Worm (Caenorhabditis elegans) whole organism, L4 larva: ENCODE data around the gene rsp-2.

Experiments used
- ama-1 ChIP-seq: fragments of 150-350 bp; optimal IDR thresholded peaks from 2 replicates; lab custom pipeline; 2014; ENCODE audit warnings: inconsistent platforms, mixed read lengths
- ceh-82 ChIP-seq: sonication (generic microtip); optimal IDR thresholded peaks from 2 replicates; lab custom pipeline; 2017; ENCODE audit warnings: missing biosample characterization, missing genetic modification characterization
- cey-2 ChIP-seq: sonication (generic microtip); optimal IDR thresholded peaks from 3 replicates; lab custom pipeline; 2017; ENCODE audit warnings: missing genetic modification characterization, mild to moderate bottlenecking, missing compliant biosample characterization, antibody characterized with exemption, borderline replicate concordance; ENCODE audit not compliant: insufficient read depth
- dmd-8 ChIP-seq: fragments of 200-800 bp; sonication (Bioruptor generic); IDR thresholded peaks from 2 replicates; pipeline ENCODE4 v1.3.6; 2022; ENCODE audit warnings: missing genetic modification characterization, missing compliant biosample characterization
- php-3 ChIP-seq: fragments of 200-800 bp; sonication (Bioruptor generic); IDR thresholded peaks from 2 replicates; pipeline ENCODE4 v1.3.6; 2022; ENCODE audit warnings: missing genetic modification reagents, missing genetic modification characterization, missing compliant biosample characterization
- vab-7 ChIP-seq: fragments of 200-800 bp; sonication (Bioruptor generic); IDR thresholded peaks from 2 replicates; pipeline ENCODE4 v1.3.6; 2022; ENCODE audit warnings: missing genetic modification reagents, missing genetic modification characterization, missing compliant biosample characterization
- zag-1 ChIP-seq: fragments of 150-350 bp; optimal IDR thresholded peaks from 2 replicates; lab custom pipeline; 2014; ENCODE audit warnings: missing biosample characterization, missing genetic modification characterization
- ztf-11 ChIP-seq: fragments of 150-350 bp; optimal IDR thresholded peaks from 2 replicates; lab custom pipeline; 2014; ENCODE audit warnings: missing biosample characterization, missing genetic modification characterization

DNA sequence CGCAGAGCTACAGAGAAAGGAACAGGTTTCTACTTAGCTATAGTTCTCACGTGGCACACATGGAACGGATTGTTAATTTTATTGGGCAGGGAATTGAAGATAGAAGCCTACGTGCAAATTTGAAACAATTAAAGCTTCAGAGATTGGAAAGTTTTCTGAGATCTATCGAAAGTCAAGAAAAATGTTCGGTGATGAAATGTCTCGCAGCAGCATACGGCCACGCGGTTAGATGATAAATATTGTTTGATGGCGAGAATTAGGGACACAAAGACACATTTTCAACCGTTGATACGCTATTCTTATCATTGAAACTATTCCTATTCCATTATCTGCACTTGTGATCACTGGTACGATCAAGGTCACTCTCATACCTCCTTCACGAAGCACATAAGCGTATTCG, 19.8 kb upstream of the rsp-2 start:
- TF ChIP-seq cey-2 (no peak), ama-1 (lab: Kevin White, UChicago) (no peak), ztf-11 (tag; lab: Kevin White, UChicago) (no peak), php-3 (GFP tag; lab: Robert Waterston, UW) (0 out of 2 replicates have a peak, but pooled peaks have one; percentile 10), dmd-8 (GFP tag; lab: Robert Waterston, UW) (no peak), vab-7 (GFP tag; lab: Robert Waterston, UW) (no peak), ceh-82 (no peak), zag-1 (no peak)
